Fruit fly (Drosophila melanogaster) whole organism, embryonic: ENCODE data around the gene Hip1.

ENCODE experiments used
- Antp ChIP-seq: fragments of 200-800 bp; sonication (Bioruptor generic); optimal IDR thresholded peaks from 3 replicates; lab custom pipeline; 2016; ENCODE audit warnings: missing biosample characterization, missing genetic modification characterization
- Awh ChIP-seq: fragments of 200-800 bp; sonication (Bioruptor generic); IDR thresholded peaks from 2 replicates; pipeline ENCODE4, ENCODE4 v1.3.6; 2022; ENCODE audit warnings: missing biosample characterization, missing genetic modification characterization
- Bgb ChIP-seq: fragments of 200-800 bp; sonication (Bioruptor generic); IDR thresholded peaks from 2 replicates; pipeline ENCODE4 v1.3.6; 2022; ENCODE audit warnings: missing biosample characterization, missing genetic modification characterization; ENCODE audit not compliant: partially characterized antibody
- CG10565 ChIP-seq: fragments of 200-800 bp; sonication (Bioruptor generic); optimal IDR thresholded peaks from 3 replicates; lab custom pipeline; 2016; ENCODE audit warnings: missing biosample characterization, mild to moderate bottlenecking, missing genetic modification characterization
- CG12769 ChIP-seq: fragments of 200-800 bp; sonication (Bioruptor generic); optimal IDR thresholded peaks from 2 replicates; lab custom pipeline; 2019; ENCODE audit warnings: missing biosample characterization, mild to moderate bottlenecking, missing genetic modification characterization, moderate library complexity
- CG13296 ChIP-seq: fragments of 200-800 bp; sonication (Bioruptor generic); optimal IDR thresholded peaks from 3 replicates; lab custom pipeline; 2018; ENCODE audit warnings: missing biosample characterization, mild to moderate bottlenecking, missing genetic modification characterization
- CG14441 ChIP-seq: fragments of 200-800 bp; sonication (Bioruptor generic); IDR thresholded peaks from 2 replicates; pipeline ENCODE4 v1.3.6; 2022; ENCODE audit warnings: missing biosample characterization, missing genetic modification characterization
- CG14860 ChIP-seq: fragments of 200-800 bp; sonication (Bioruptor generic); IDR thresholded peaks from 3 replicates; pipeline ENCODE4 v1.3.6; 2022; ENCODE audit warnings: missing biosample characterization, missing genetic modification characterization; ENCODE audit not compliant: partially characterized antibody
- CG15073 ChIP-seq: fragments of 200-800 bp; sonication (Bioruptor generic); optimal IDR thresholded peaks from 2 replicates; lab custom pipeline; 2016; ENCODE audit warnings: missing biosample characterization, missing genetic modification characterization
- CG1529 ChIP-seq: fragments of 200-800 bp; sonication (Bioruptor generic); optimal IDR thresholded peaks from 3 replicates; lab custom pipeline; 2018; ENCODE audit warnings: missing biosample characterization, missing genetic modification characterization
- CG2116 ChIP-seq: fragments of 200-800 bp; sonication (Bioruptor generic); optimal IDR thresholded peaks from 3 replicates; lab custom pipeline; 2018; ENCODE audit warnings: missing biosample characterization, mild to moderate bottlenecking, missing genetic modification characterization
- CG32767 ChIP-seq: fragments of 200-800 bp; sonication (Bioruptor generic); IDR thresholded peaks from 2 replicates; pipeline ENCODE4 v1.3.6; 2022; ENCODE audit warnings: missing biosample characterization, missing genetic modification characterization
- CG34224 ChIP-seq: fragments of 200-800 bp; sonication (Bioruptor generic); IDR thresholded peaks from 3 replicates; pipeline ENCODE4 v1.3.6; 2022; ENCODE audit warnings: missing biosample characterization, missing genetic modification characterization; ENCODE audit not compliant: partially characterized antibody
- CG3847 ChIP-seq: fragments of 200-800 bp; sonication (Bioruptor generic); IDR thresholded peaks from 2 replicates; pipeline ENCODE4 v1.3.6; 2022; ENCODE audit warnings: missing biosample characterization, missing genetic modification characterization
- CG3995 ChIP-seq: fragments of 200-800 bp; sonication (Bioruptor generic); optimal IDR thresholded peaks from 3 replicates; lab custom pipeline; 2016; ENCODE audit warnings: missing biosample characterization, missing genetic modification characterization
- CG4707 ChIP-seq: fragments of 200-800 bp; sonication (Bioruptor generic); optimal IDR thresholded peaks from 2 replicates; lab custom pipeline; 2018; ENCODE audit warnings: missing biosample characterization, mild to moderate bottlenecking, missing genetic modification characterization, moderate library complexity
- CG4820 ChIP-seq: fragments of 200-800 bp; sonication (Bioruptor generic); optimal IDR thresholded peaks from 3 replicates; lab custom pipeline; 2016; ENCODE audit warnings: missing biosample characterization, missing genetic modification characterization
- CG6765 ChIP-seq: fragments of 200-800 bp; sonication (Bioruptor generic); optimal IDR thresholded peaks from 3 replicates; lab custom pipeline; 2017; ENCODE audit warnings: missing biosample characterization, mild to moderate bottlenecking, missing genetic modification characterization
- CG7745 ChIP-seq: fragments of 200-800 bp; sonication (Bioruptor generic); optimal IDR thresholded peaks from 2 replicates; lab custom pipeline; 2018; ENCODE audit warnings: missing biosample characterization, mild to moderate bottlenecking, missing genetic modification characterization, moderate library complexity
- CG7839 ChIP-seq: fragments of 200-800 bp; sonication (Bioruptor generic); optimal IDR thresholded peaks from 3 replicates; lab custom pipeline; 2018; ENCODE audit warnings: missing biosample characterization, mild to moderate bottlenecking, missing genetic modification characterization, moderate library complexity
- CG9437 ChIP-seq: fragments of 200-800 bp; sonication (Bioruptor generic); optimal IDR thresholded peaks from 2 replicates; lab custom pipeline; 2018; ENCODE audit warnings: missing biosample characterization, mild to moderate bottlenecking, missing genetic modification characterization
- CG9609 ChIP-seq: fragments of 200-800 bp; sonication (Bioruptor generic); optimal IDR thresholded peaks from 3 replicates; lab custom pipeline; 2016; ENCODE audit warnings: missing biosample characterization, missing genetic modification characterization
- E2f2 ChIP-seq: fragments of 200-800 bp; sonication (Bioruptor generic); IDR thresholded peaks from 2 replicates; pipeline ENCODE4 v1.3.6; 2022; ENCODE audit warnings: missing biosample characterization, missing genetic modification characterization
- Ets97D ChIP-seq: fragments of 200-800 bp; sonication (Bioruptor generic); optimal IDR thresholded peaks from 3 replicates; lab custom pipeline; 2016; ENCODE audit warnings: missing biosample characterization, missing genetic modification characterization
- H15 ChIP-seq: fragments of 200-800 bp; sonication (Bioruptor generic); IDR thresholded peaks from 3 replicates; pipeline ENCODE4 v1.3.6; 2022; ENCODE audit warnings: missing biosample characterization, missing genetic modification characterization
- HmgD ChIP-seq: fragments of 200-800 bp; sonication (Bioruptor generic); optimal IDR thresholded peaks from 3 replicates; lab custom pipeline; 2016; ENCODE audit warnings: missing biosample characterization, missing genetic modification characterization
- Lhr ChIP-seq: fragments of 200-800 bp; sonication (Bioruptor generic); optimal IDR thresholded peaks from 3 replicates; lab custom pipeline; 2017; ENCODE audit warnings: mild to moderate bottlenecking, missing biosample characterization, missing genetic modification reagents, missing genetic modification characterization
- Mad ChIP-seq: fragments of 200-800 bp; sonication (Bioruptor generic); optimal IDR thresholded peaks from 2 replicates; lab custom pipeline; 2016; ENCODE audit warnings: missing biosample characterization, missing genetic modification characterization
- Nf-YB ChIP-seq: fragments of 200-800 bp; sonication (Bioruptor generic); optimal IDR thresholded peaks from 3 replicates; lab custom pipeline; 2019; ENCODE audit warnings: missing biosample characterization, mild to moderate bottlenecking, missing genetic modification characterization, moderate library complexity
- PHDP ChIP-seq: fragments of 200-800 bp; sonication (Bioruptor generic); optimal IDR thresholded peaks from 3 replicates; lab custom pipeline; 2018; ENCODE audit warnings: missing biosample characterization, mild to moderate bottlenecking, missing genetic modification characterization, moderate library complexity
- Poxn ChIP-seq: fragments of 200-800 bp; sonication (Bioruptor generic); IDR thresholded peaks from 2 replicates; pipeline ENCODE4 v1.3.6; 2022; ENCODE audit warnings: missing biosample characterization, missing genetic modification characterization
- Ptx1 ChIP-seq: fragments of 200-800 bp; sonication (Bioruptor generic); IDR thresholded peaks from 2 replicates; pipeline ENCODE4 v1.3.6; 2022; ENCODE audit warnings: missing biosample characterization, missing genetic modification characterization
- Sin3A ChIP-seq: fragments of >200 bp; optimal IDR thresholded peaks from 2 replicates; lab custom pipeline; 2018
- Ssrp ChIP-seq: fragments of 200-800 bp; sonication (Bioruptor generic); optimal IDR thresholded peaks from 2 replicates; lab custom pipeline; 2018; ENCODE audit warnings: missing biosample characterization, mild to moderate bottlenecking, missing genetic modification characterization, moderate library complexity
- ac ChIP-seq: fragments of 200-800 bp; sonication (Bioruptor generic); optimal IDR thresholded peaks from 3 replicates; lab custom pipeline; 2017; ENCODE audit warnings: missing biosample characterization, mild to moderate bottlenecking, missing genetic modification characterization
- amos ChIP-seq: fragments of 200-800 bp; sonication (Bioruptor generic); IDR thresholded peaks from 2 replicates; pipeline ENCODE4 v1.3.6; 2022; ENCODE audit warnings: missing biosample characterization, missing genetic modification characterization; ENCODE audit not compliant: partially characterized antibody
- aop ChIP-seq: fragments of 200-800 bp; sonication (Bioruptor generic); IDR thresholded peaks from 2 replicates; pipeline ENCODE4 v1.3.6; 2022; ENCODE audit warnings: missing biosample characterization, missing genetic modification characterization
- ap ChIP-seq: fragments of 200-800 bp; sonication (Bioruptor generic); IDR thresholded peaks from 2 replicates; pipeline ENCODE4 v1.3.6; 2022; ENCODE audit warnings: missing biosample characterization, missing genetic modification characterization
- cas ChIP-seq: fragments of 200-800 bp; sonication (Bioruptor generic); IDR thresholded peaks from 2 replicates; pipeline ENCODE4 v1.3.6; 2022; ENCODE audit warnings: missing biosample characterization, missing genetic modification characterization
- chif ChIP-seq, 2 experiments: fragments of 200-800 bp; sonication (Bioruptor generic); optimal IDR thresholded peaks; 3 replicates each; lab custom pipeline; 2016; ENCODE audit warnings: missing biosample characterization in 2 of 2, missing genetic modification characterization in 2 of 2
- dm ChIP-seq: fragments of 200-800 bp; sonication (Bioruptor generic); optimal IDR thresholded peaks from 3 replicates; lab custom pipeline; 2016; ENCODE audit warnings: missing biosample characterization, missing genetic modification characterization
- h ChIP-seq: fragments of >200 bp; optimal IDR thresholded peaks from 2 replicates; lab custom pipeline; 2017
- hbn ChIP-seq: fragments of 200-800 bp; sonication (Bioruptor generic); IDR thresholded peaks from 2 replicates; pipeline ENCODE4 v1.3.6; 2022; ENCODE audit warnings: missing biosample characterization, missing genetic modification characterization; ENCODE audit not compliant: partially characterized antibody
- hth ChIP-seq: fragments of >200 bp; optimal IDR thresholded peaks from 2 replicates; lab custom pipeline; 2017; ENCODE audit warnings: inconsistent platforms
- klu ChIP-seq: fragments of 200-800 bp; sonication (Bioruptor generic); IDR thresholded peaks from 2 replicates; pipeline ENCODE4 v1.3.6; 2022; ENCODE audit warnings: missing biosample characterization, missing genetic modification characterization
- knrl ChIP-seq: fragments of 200-800 bp; sonication (Bioruptor generic); IDR thresholded peaks from 3 replicates; pipeline ENCODE4 v1.3.6; 2022; ENCODE audit warnings: missing biosample characterization, missing genetic modification characterization; ENCODE audit not compliant: partially characterized antibody
- luna ChIP-seq: fragments of 200-800 bp; sonication (Bioruptor generic); optimal IDR thresholded peaks from 2 replicates; lab custom pipeline; 2016; ENCODE audit warnings: missing biosample characterization, missing genetic modification characterization
- mld ChIP-seq: fragments of 200-800 bp; sonication (Bioruptor generic); IDR thresholded peaks from 3 replicates; pipeline ENCODE4 v1.3.6; 2022; ENCODE audit warnings: missing biosample characterization, missing genetic modification characterization; ENCODE audit not compliant: partially characterized antibody
- peb ChIP-seq: fragments of 200-800 bp; sonication (Bioruptor generic); IDR thresholded peaks from 2 replicates; pipeline ENCODE4 v1.3.6; 2022; ENCODE audit warnings: missing biosample characterization, missing genetic modification characterization
- pum ChIP-seq: fragments of 200-800 bp; sonication (Bioruptor generic); optimal IDR thresholded peaks from 2 replicates; lab custom pipeline; 2016; ENCODE audit warnings: missing biosample characterization, missing genetic modification characterization
- slou ChIP-seq: fragments of 200-800 bp; sonication (Bioruptor generic); optimal IDR thresholded peaks from 3 replicates; lab custom pipeline; 2016; ENCODE audit warnings: missing biosample characterization, missing genetic modification characterization
- ssp ChIP-seq: fragments of 200-800 bp; sonication (Bioruptor generic); IDR thresholded peaks from 2 replicates; pipeline ENCODE4 v1.3.6; 2022; ENCODE audit warnings: missing biosample characterization, missing genetic modification characterization
- vvl ChIP-seq: fragments of 200-800 bp; sonication (Bioruptor generic); IDR thresholded peaks from 2 replicates; pipeline ENCODE4 v1.3.6; 2022; ENCODE audit warnings: missing biosample characterization, missing genetic modification characterization

Hip1 gene

DNA sequence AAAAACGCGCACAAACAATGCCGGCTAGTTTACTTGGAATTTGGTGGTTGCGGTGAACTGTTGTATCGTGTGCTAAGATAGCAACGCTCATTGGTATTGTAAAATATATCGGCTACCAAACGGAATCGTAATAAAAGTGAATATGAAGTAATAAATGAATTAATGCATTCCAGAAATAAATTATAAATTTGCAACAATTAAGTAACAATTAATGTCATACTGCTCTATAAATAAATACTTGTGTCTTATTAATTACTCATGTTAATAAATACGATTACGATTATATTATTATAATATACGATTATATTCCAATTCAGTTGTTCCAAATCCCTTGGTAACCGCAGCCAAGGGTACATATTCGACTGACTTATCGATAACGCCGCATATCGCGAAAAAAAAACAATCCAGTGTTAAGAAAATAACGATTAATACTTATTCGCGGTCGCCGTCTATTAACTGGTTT, 38.8 kb downstream of the Hip1 start, which contains the start of the genes SmD1 and Ptp69D (continued):
- TF ChIP-seq CG7839 (tag; lab: Kevin White, UChicago): no peak
- TF ChIP-seq Awh (GFP tag; lab: Robert Waterston, UW): no peak
- TF ChIP-seq Antp (GFP tag; lab: Kevin White, UChicago): no peak
- TF ChIP-seq aop (GFP tag; lab: Robert Waterston, UW): no peak
- TF ChIP-seq dm (GFP tag; lab: Kevin White, UChicago): no peak
- TF ChIP-seq CG4820 (GFP tag; lab: Kevin White, UChicago): peak; percentile 14
- TF ChIP-seq Ets97D: peak; percentile 2
- no peak for TF ChIP-seq pum (GFP tag; lab: Kevin White, UChicago)
- TF ChIP-seq CG1529 (GFP tag; lab: Kevin White, UChicago): no peak
- no peak for TF ChIP-seq Poxn (GFP tag; lab: Robert Waterston, UW)
- TF ChIP-seq ac (GFP tag; lab: Kevin White, UChicago): no peak
- TF ChIP-seq chif (GFP tag; optimal IDR thresholded peaks at IDR 0.05; lab: Kevin White, UChicago): no peak
- no peak for TF ChIP-seq H15 (GFP tag; lab: Robert Waterston, UW)
- no peak for TF ChIP-seq CG4707
- TF ChIP-seq slou: no peak
- TF ChIP-seq CG9437 (GFP tag; lab: Kevin White, UChicago): peak; percentile 17
- peak; percentile 7 for TF ChIP-seq PHDP (tag; lab: Kevin White, UChicago)
- TF ChIP-seq vvl (GFP tag; lab: Robert Waterston, UW): no peak
- TF ChIP-seq Nf-YB (GFP tag; lab: Kevin White, UChicago): no peak
- no peak for TF ChIP-seq peb
- TF ChIP-seq Mad: no peak
- no peak for TF ChIP-seq CG7745 (tag; lab: Kevin White, UChicago)
- TF ChIP-seq CG10565: no peak
- TF ChIP-seq hth: no peak
- peak; percentile 77 for TF ChIP-seq amos (GFP tag; lab: Robert Waterston, UW)
- peak; percentile 83 for TF ChIP-seq CG2116 (GFP tag; lab: Kevin White, UChicago)
- TF ChIP-seq CG15073: no peak
- TF ChIP-seq CG14441 (GFP tag; lab: Robert Waterston, UW): no peak
- no peak for TF ChIP-seq CG6765 (GFP tag; lab: Kevin White, UChicago)
- peak; percentile 85 for TF ChIP-seq CG14860 (GFP tag; lab: Robert Waterston, UW)
- no peak for TF ChIP-seq h
- TF ChIP-seq ap (GFP tag; lab: Robert Waterston, UW): no peak
- TF ChIP-seq CG12769 (tag; lab: Kevin White, UChicago): no peak
- peak; percentile 59 for TF ChIP-seq hbn (GFP tag; lab: Robert Waterston, UW)
- no peak for TF ChIP-seq luna
- TF ChIP-seq E2f2 (GFP tag; lab: Robert Waterston, UW): peak; percentile 12; the same call in 1 of the 2 replicates
- peak; percentile 77 for TF ChIP-seq ssp (GFP tag; lab: Robert Waterston, UW)
- no peak for TF ChIP-seq cas (GFP tag; lab: Robert Waterston, UW)
- TF ChIP-seq klu (GFP tag; lab: Robert Waterston, UW): no peak
- TF ChIP-seq knrl (GFP tag; lab: Robert Waterston, UW): peak; percentile 93
- 0 out of 3 replicates have a peak, but pooled peaks have one; percentile 40 for TF ChIP-seq mld (GFP tag; lab: Robert Waterston, UW)
- no peak for TF ChIP-seq CG32767
- TF ChIP-seq Ssrp: no peak
- peak; percentile 44; the same call in 2 of the 3 replicates for TF ChIP-seq CG34224 (GFP tag; lab: Robert Waterston, UW)
- TF ChIP-seq CG3847 (GFP tag; lab: Robert Waterston, UW): no peak
- no peak for TF ChIP-seq CG9609 (GFP tag; lab: Kevin White, UChicago)
- no peak for TF ChIP-seq HmgD (GFP tag; lab: Kevin White, UChicago)
- no peak for TF ChIP-seq CG13296 (GFP tag; lab: Kevin White, UChicago)
- TF ChIP-seq Ptx1 (GFP tag; lab: Robert Waterston, UW): no peak
- peak; percentile 68 for TF ChIP-seq Bgb (GFP tag; lab: Robert Waterston, UW)
- TF ChIP-seq Sin3A (lab: Kevin White, UChicago): peak; percentile 86
- TF ChIP-seq CG3995 (GFP tag; lab: Kevin White, UChicago): peak; percentile 26
- TF ChIP-seq Lhr (GFP tag; lab: Kevin White, UChicago): peak; percentile 39
